Fruit fly (Drosophila melanogaster): Measurements from ENCODE around the gene cup.

dm6 chr2L:6716921-6717320 is 53.5 kb downstream of the cup start:
- TF ChIP-seq CTCF (optimal IDR thresholded peaks at IDR 0.05) (no peak), CG8478 (optimal IDR thresholded peaks at IDR 0.05) (no peak)
